Worm (Caenorhabditis elegans) whole organism, young adult: ENCODE data around the gene atp-2.

Source experiments
- B0019.2 ChIP-seq: fragments of 200-800 bp; sonication (Bioruptor generic); conservative IDR thresholded peaks from 2 replicates; pipeline ENCODE4 v1.3.6; 2022; ENCODE audit warnings: missing genetic modification reagents, missing genetic modification characterization, missing compliant biosample characterization
- B0336.3 ChIP-seq: fragments of 200-800 bp; sonication (Bioruptor generic); IDR thresholded peaks from 2 replicates; pipeline ENCODE4 v1.3.6; 2022; ENCODE audit warnings: missing genetic modification characterization, missing compliant biosample characterization
- F33H1.4 ChIP-seq: fragments of 200-800 bp; sonication (Bioruptor generic); IDR thresholded peaks from 2 replicates; pipeline ENCODE4 v1.3.6; 2022; ENCODE audit warnings: missing genetic modification reagents, missing genetic modification characterization, missing compliant biosample characterization
- K11D2.4 ChIP-seq: fragments of 200-800 bp; sonication (Bioruptor generic); IDR thresholded peaks from 2 replicates; pipeline ENCODE4 v1.3.6; 2022; ENCODE audit warnings: missing genetic modification reagents, missing genetic modification characterization, missing compliant biosample characterization
- T26A5.8 ChIP-seq: sonication (generic microtip); optimal IDR thresholded peaks from 2 replicates; lab custom pipeline; 2016; ENCODE audit warnings: missing genetic modification characterization, missing compliant biosample characterization
- Y53F4B.3 ChIP-seq: fragments of 200-800 bp; sonication (Bioruptor generic); IDR thresholded peaks from 2 replicates; pipeline ENCODE4 v1.3.6; 2022; ENCODE audit warnings: missing genetic modification reagents, missing genetic modification characterization, missing compliant biosample characterization
- Y56A3A.18 ChIP-seq: fragments of 200-800 bp; sonication (Bioruptor generic); IDR thresholded peaks from 2 replicates; pipeline ENCODE4 v1.3.6; 2022; ENCODE audit warnings: missing genetic modification reagents, missing genetic modification characterization, missing compliant biosample characterization
- Y95B8A.8 ChIP-seq: fragments of 200-800 bp; sonication (Bioruptor generic); IDR thresholded peaks from 2 replicates; pipeline ENCODE4 v1.3.6; 2022; ENCODE audit warnings: missing genetic modification reagents, missing genetic modification characterization, missing compliant biosample characterization
- aptf-3 ChIP-seq: fragments of 200-800 bp; sonication (Bioruptor generic); IDR thresholded peaks from 2 replicates; pipeline ENCODE4 v1.3.6; 2022; ENCODE audit warnings: missing genetic modification characterization, missing compliant biosample characterization
- atf-7 ChIP-seq: sonication (generic microtip); optimal IDR thresholded peaks from 2 replicates; lab custom pipeline; 2017; ENCODE audit warnings: mild to moderate bottlenecking, missing genetic modification characterization, missing compliant biosample characterization
- attf-3 ChIP-seq: fragments of 200-800 bp; sonication (Bioruptor generic); conservative IDR thresholded peaks from 2 replicates; pipeline ENCODE4 v1.3.6; 2022; ENCODE audit warnings: missing genetic modification reagents, missing genetic modification characterization, missing compliant biosample characterization
- bed-1 ChIP-seq: fragments of 200-800 bp; sonication (Bioruptor generic); IDR thresholded peaks from 2 replicates; pipeline ENCODE4 v1.3.6; 2022; ENCODE audit warnings: missing genetic modification reagents, missing genetic modification characterization, missing compliant biosample characterization
- ceh-27 ChIP-seq: fragments of 200-800 bp; sonication (Bioruptor generic); optimal IDR thresholded peaks from 2 replicates; lab custom pipeline; 2018; ENCODE audit warnings: mild to moderate bottlenecking, missing genetic modification characterization, moderate library complexity, missing compliant biosample characterization
- ceh-91 ChIP-seq: fragments of 200-800 bp; sonication (Bioruptor generic); IDR thresholded peaks from 2 replicates; pipeline ENCODE4 v1.3.6; 2022; ENCODE audit warnings: missing genetic modification reagents, missing genetic modification characterization, missing compliant biosample characterization
- egrh-3 ChIP-seq: fragments of 200-800 bp; sonication (Bioruptor generic); IDR thresholded peaks from 2 replicates; pipeline ENCODE4 v1.3.6; 2022; ENCODE audit warnings: missing genetic modification reagents, missing genetic modification characterization, missing compliant biosample characterization
- hsf-1 ChIP-seq: fragments of 200-800 bp; sonication (Bioruptor generic); IDR thresholded peaks from 2 replicates; pipeline ENCODE4 v1.3.6; 2022; ENCODE audit warnings: missing genetic modification reagents, missing genetic modification characterization, missing compliant biosample characterization
- let-607 ChIP-seq, 2 experiments: fragments of 200-800 bp in 1 of 2; sonication (Bioruptor generic) in 1 of 2; sonication (generic microtip) in 1 of 2; optimal IDR thresholded peaks; 2 replicates each; lab custom pipeline; 2016 to 2018; ENCODE audit warnings: mild to moderate bottlenecking in 2 of 2, missing compliant biosample characterization in 2 of 2, missing genetic modification characterization in 2 of 2, moderate library complexity in 2 of 2, missing genotype in 1 of 2
- madf-3 ChIP-seq: fragments of 200-800 bp; sonication (Bioruptor generic); IDR thresholded peaks from 2 replicates; pipeline ENCODE4 v1.3.6; 2022; ENCODE audit warnings: missing genetic modification reagents, missing genetic modification characterization, missing compliant biosample characterization
- mes-4 ChIP-seq: sonication (generic microtip); optimal IDR thresholded peaks from 2 replicates; lab custom pipeline; 2016; ENCODE audit warnings: missing genotype, missing genetic modification characterization, missing compliant biosample characterization
- mxl-1 ChIP-seq: sonication (generic microtip); optimal IDR thresholded peaks from 2 replicates; lab custom pipeline; 2016; ENCODE audit warnings: missing genetic modification characterization, missing compliant biosample characterization
- nfya-2 ChIP-seq: fragments of 200-800 bp; sonication (Bioruptor generic); IDR thresholded peaks from 2 replicates; pipeline ENCODE4 v1.3.6; 2022; ENCODE audit warnings: missing genetic modification reagents, missing genetic modification characterization, missing compliant biosample characterization
- nhr-80 ChIP-seq: sonication (generic microtip); optimal IDR thresholded peaks from 2 replicates; lab custom pipeline; 2016; ENCODE audit warnings: missing genetic modification characterization, missing compliant biosample characterization
- snpc-1.1 ChIP-seq: sonication (generic microtip); optimal IDR thresholded peaks from 2 replicates; lab custom pipeline; 2017; ENCODE audit warnings: missing genetic modification characterization, mild to moderate bottlenecking, missing compliant biosample characterization, antibody characterized with exemption, moderate library complexity, missing genotype, missing genetic modification reagents; ENCODE audit not compliant: insufficient read depth
- snpc-1.3 ChIP-seq: sonication (generic microtip); optimal IDR thresholded peaks from 2 replicates; lab custom pipeline; 2017; ENCODE audit warnings: missing genetic modification characterization, mild to moderate bottlenecking, missing compliant biosample characterization, antibody characterized with exemption, moderate library complexity, missing genotype, missing genetic modification reagents; ENCODE audit not compliant: insufficient read depth
- unc-62 ChIP-seq: fragments of 150-350 bp; optimal IDR thresholded peaks from 2 replicates; lab custom pipeline; 2014; ENCODE audit warnings: missing biosample characterization, missing genetic modification reagents, missing genetic modification characterization
- xnd-1 ChIP-seq: sonication (generic microtip); optimal IDR thresholded peaks from 2 replicates; lab custom pipeline; 2016; ENCODE audit warnings: missing genotype, missing genetic modification reagents, missing genetic modification characterization, missing compliant biosample characterization
- ztf-18 ChIP-seq: sonication (generic microtip); optimal IDR thresholded peaks from 2 replicates; lab custom pipeline; 2016; ENCODE audit warnings: missing genotype, mild to moderate bottlenecking, missing genetic modification characterization, missing compliant biosample characterization
- ztf-22 ChIP-seq: fragments of 200-800 bp; sonication (Bioruptor generic); optimal IDR thresholded peaks from 2 replicates; lab custom pipeline; 2018; ENCODE audit warnings: mild to moderate bottlenecking, missing genetic modification characterization, moderate library complexity, missing compliant biosample characterization
- ztf-25 ChIP-seq: fragments of 200-800 bp; sonication (Bioruptor generic); IDR thresholded peaks from 2 replicates; pipeline ENCODE4 v1.3.6; 2022; ENCODE audit warnings: missing genetic modification reagents, missing genetic modification characterization, missing compliant biosample characterization

The atp-2 gene

DNA sequence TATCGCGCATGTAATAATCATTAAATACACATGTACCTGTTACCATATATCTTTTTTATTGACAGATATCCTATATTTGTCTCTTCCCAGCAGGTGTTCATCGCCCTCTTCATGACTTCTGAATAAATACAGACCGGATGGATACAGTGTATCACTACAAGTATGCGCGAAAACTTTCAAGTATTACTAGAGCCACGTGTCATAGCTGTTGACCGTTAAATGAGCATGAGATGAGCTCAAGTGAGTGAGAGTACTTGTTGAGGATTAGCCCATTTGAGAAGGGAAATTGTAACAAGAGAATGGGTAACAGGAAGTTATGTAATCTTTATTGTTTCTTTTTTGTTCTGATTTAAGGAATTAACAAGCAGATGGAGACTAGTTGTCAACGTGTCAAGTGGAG is 16.9 kb downstream of the atp-2 start:
- TF ChIP-seq B0019.2 (GFP tag; lab: Robert Waterston, UW): no peak
- TF ChIP-seq snpc-1.1 (tag; lab: Kevin White, UChicago): no peak
- TF ChIP-seq Y53F4B.3: no peak
- TF ChIP-seq ztf-25 (GFP tag; lab: Robert Waterston, UW): no peak
- TF ChIP-seq unc-62 (GFP tag; lab: Kevin White, UChicago): no peak
- TF ChIP-seq, all 124 proteins: peak for 0

DNA sequence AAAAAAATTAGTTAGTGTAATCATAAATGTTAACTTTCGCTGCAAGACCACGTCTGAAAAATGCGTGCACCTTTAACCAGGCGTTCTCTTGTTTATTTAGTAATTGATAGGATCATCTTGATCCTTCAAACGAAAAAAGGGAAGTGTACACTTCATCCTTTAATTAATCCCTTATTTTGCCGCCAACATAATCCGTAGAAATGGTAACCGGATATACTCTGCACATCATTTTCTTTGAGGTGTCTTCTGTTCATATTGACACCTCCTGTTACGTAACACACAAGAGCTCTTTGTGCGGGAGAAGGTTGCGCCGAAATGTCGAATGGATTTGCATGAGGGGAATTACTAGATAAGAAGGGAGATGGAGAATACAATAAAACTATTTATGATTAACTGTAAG is 20.5 kb downstream of the atp-2 start:
- no peak for TF ChIP-seq B0336.3 (GFP tag; lab: Robert Waterston, UW)
- no peak for TF ChIP-seq aptf-3 (GFP tag; lab: Robert Waterston, UW)

ce11 chrIII:5254108-5254507 is 25.9 kb downstream of the atp-2 start, which contains the start of the genes sumv-1 and gop-1:
sumv-1 (minus strand) TSS chrIII:5254187.
gop-1 (plus strand) TSS chrIII:5254438.
- TF ChIP-seq attf-3 (GFP tag; lab: Robert Waterston, UW) (peak; percentile 83), let-607 (tag; optimal IDR thresholded peaks at IDR 0.05; lab: Kevin White, UChicago) (no peak)

ce11 chrIII:5258918-5259317 is 30.7 kb downstream of the atp-2 start, which contains the start of gene gop-2:
gop-2 (plus strand) TSS chrIII:5259023.
- TF ChIP-seq ztf-18 (tag; lab: Kevin White, UChicago) (no peak), hsf-1 (no peak)

ce11 chrIII:5260394-5260793 is 32.2 kb downstream of the atp-2 start, which contains the start of gene gop-3:
gop-3 (plus strand) TSS chrIII:5260694.
- no peak for TF ChIP-seq ceh-91
- TF ChIP-seq egrh-3 (GFP tag; lab: Robert Waterston, UW): no peak
- no peak for TF ChIP-seq Y95B8A.8 (GFP tag; lab: Robert Waterston, UW)
- TF ChIP-seq B0336.3 (GFP tag; lab: Robert Waterston, UW): no peak

DNA sequence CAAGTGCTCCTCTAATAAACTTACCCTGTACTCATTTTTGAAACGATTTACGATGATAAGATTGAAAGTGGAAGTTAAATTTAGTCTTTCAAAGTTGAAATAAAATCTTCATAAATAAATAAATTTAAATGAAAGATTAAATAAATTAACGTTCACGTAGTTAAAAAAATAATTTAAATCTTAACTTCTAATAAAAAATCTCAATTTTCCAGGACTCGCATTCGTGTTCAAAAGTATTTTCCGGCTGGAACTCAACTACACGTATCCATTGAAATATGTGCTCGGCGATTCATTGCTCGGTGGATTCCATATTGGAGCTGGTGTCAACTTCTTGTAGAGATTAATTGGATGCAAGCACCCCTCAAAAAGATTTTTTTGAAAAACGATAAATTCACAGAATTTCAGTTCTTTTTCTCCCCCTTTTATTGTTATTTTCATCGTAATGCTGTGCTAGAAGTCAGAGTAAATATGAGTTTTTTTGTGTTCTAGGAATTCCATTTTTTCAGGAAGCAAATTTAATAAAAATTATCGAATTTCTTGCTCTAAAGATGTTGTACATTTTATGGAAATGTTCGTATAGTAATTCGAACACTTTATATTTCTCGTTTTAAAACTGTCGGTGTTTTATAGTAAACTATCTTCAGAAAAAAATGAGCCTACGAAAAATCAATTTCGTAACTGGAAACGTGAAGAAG is 35.2 kb downstream of the atp-2 start, which contains the start of the genes C34E10.9 and hap-1:
TSS of gene C34E10.9 (minus strand) at position 101 of the 695 bp plus-strand sequence.
TSS of gene hap-1 (plus strand) at position 645 of the 695 bp plus-strand sequence.
- no peak for TF ChIP-seq snpc-1.3 (tag; lab: Kevin White, UChicago)
- no peak for TF ChIP-seq mxl-1 (tag; lab: Kevin White, UChicago)
- TF ChIP-seq Y56A3A.18 (GFP tag; lab: Robert Waterston, UW): no peak
- no peak for TF ChIP-seq K11D2.4 (GFP tag; lab: Robert Waterston, UW)
- TF ChIP-seq bed-1 (GFP tag; lab: Robert Waterston, UW): no peak
- TF ChIP-seq xnd-1 (tag; lab: Kevin White, UChicago): no peak
- no peak for TF ChIP-seq F33H1.4 (GFP tag; lab: Robert Waterston, UW)

DNA sequence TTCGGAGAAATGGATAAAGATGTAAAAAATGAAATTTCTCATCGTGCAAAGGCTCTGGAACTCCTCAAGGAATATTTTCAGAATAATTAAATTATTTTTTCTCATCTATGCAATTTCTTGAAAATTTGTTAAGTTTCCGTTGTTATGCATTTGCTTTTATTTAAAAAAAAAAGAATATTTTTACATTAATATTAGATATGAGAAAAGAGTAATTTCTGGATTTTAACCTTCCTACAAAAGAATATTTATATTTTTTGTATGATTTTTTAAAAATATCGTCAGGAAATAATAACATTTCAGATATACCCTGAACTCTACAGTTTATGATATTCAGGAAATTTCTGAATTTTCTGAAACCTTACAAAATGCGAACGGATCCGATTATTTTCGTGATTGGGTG is 36.6 kb downstream of the atp-2 start, which contains the start of gene gro-1:
TSS of gene gro-1 (plus strand) at position 301 of the 400 bp plus-strand sequence.
- TF ChIP-seq nhr-80 (tag; lab: Kevin White, UChicago) (no peak), atf-7 (tag; lab: Kevin White, UChicago) (no peak), ceh-27 (GFP tag; lab: Kevin White, UChicago) (no peak), mes-4 (tag; lab: Kevin White, UChicago) (no peak), T26A5.8 (tag; lab: Kevin White, UChicago) (no peak), nfya-2 (no peak), ztf-22 (GFP tag; lab: Kevin White, UChicago) (no peak), aptf-3 (GFP tag; lab: Robert Waterston, UW) (no peak), madf-3 (GFP tag; lab: Robert Waterston, UW) (no peak)
